Worm (Caenorhabditis elegans) whole organism, young adult: Measurements from ENCODE around the gene sri-40.
A peak's percentile ranks its signal among the peaks of the same experiment; 100 is the strongest.
"Not testable (repeated sequence)": the region's sequence is repeated elsewhere in the genome, so short reads cannot be mapped to it uniquely, and the experiment has no call there.

Source experiments
- B0019.2 ChIP-seq: fragments of 200-800 bp; sonication (Bioruptor generic); conservative IDR thresholded peaks from 2 replicates; pipeline ENCODE4 v1.3.6; 2022; ENCODE audit warnings: missing genetic modification reagents, missing genetic modification characterization, missing compliant biosample characterization
- D2030.7 ChIP-seq: fragments of 200-800 bp; sonication (Bioruptor generic); IDR thresholded peaks from 2 replicates; pipeline ENCODE4 v1.3.6; 2022; ENCODE audit warnings: missing genetic modification reagents, missing genetic modification characterization, missing compliant biosample characterization
- F55B11.4 ChIP-seq: sonication (generic microtip); optimal IDR thresholded peaks from 2 replicates; lab custom pipeline; 2016; ENCODE audit warnings: missing compliant biosample characterization, missing genetic modification characterization, borderline replicate concordance; ENCODE audit not compliant: insufficient read depth
- Y53F4B.3 ChIP-seq: fragments of 200-800 bp; sonication (Bioruptor generic); IDR thresholded peaks from 2 replicates; pipeline ENCODE4 v1.3.6; 2022; ENCODE audit warnings: missing genetic modification reagents, missing genetic modification characterization, missing compliant biosample characterization
- Y95B8A.8 ChIP-seq: fragments of 200-800 bp; sonication (Bioruptor generic); IDR thresholded peaks from 2 replicates; pipeline ENCODE4 v1.3.6; 2022; ENCODE audit warnings: missing genetic modification reagents, missing genetic modification characterization, missing compliant biosample characterization
- akir-1 ChIP-seq: fragments of 200-800 bp; sonication (Bioruptor generic); optimal IDR thresholded peaks from 2 replicates; lab custom pipeline; 2018; ENCODE audit warnings: mild to moderate bottlenecking, missing genetic modification characterization, moderate library complexity, missing compliant biosample characterization
- aptf-2 ChIP-seq: fragments of 200-800 bp; sonication (Bioruptor generic); conservative IDR thresholded peaks from 2 replicates; pipeline ENCODE4 v1.3.6; 2022; ENCODE audit warnings: missing genetic modification reagents, missing genetic modification characterization, missing compliant biosample characterization
- attf-3 ChIP-seq: fragments of 200-800 bp; sonication (Bioruptor generic); conservative IDR thresholded peaks from 2 replicates; pipeline ENCODE4 v1.3.6; 2022; ENCODE audit warnings: missing genetic modification reagents, missing genetic modification characterization, missing compliant biosample characterization
- attf-5 ChIP-seq: fragments of 200-800 bp; sonication (Bioruptor generic); optimal IDR thresholded peaks from 2 replicates; lab custom pipeline; 2018; ENCODE audit warnings: mild to moderate bottlenecking, missing genetic modification characterization, missing compliant biosample characterization
- attf-6 ChIP-seq: fragments of 200-800 bp; sonication (Bioruptor generic); IDR thresholded peaks from 2 replicates; pipeline ENCODE4 v1.3.6; 2022; ENCODE audit warnings: missing genetic modification reagents, missing genetic modification characterization, missing compliant biosample characterization
- bed-2 ChIP-seq: fragments of 200-800 bp; sonication (Bioruptor generic); IDR thresholded peaks from 2 replicates; pipeline ENCODE4 v1.3.6; 2022; ENCODE audit warnings: missing genetic modification reagents, missing genetic modification characterization, missing compliant biosample characterization
- cebp-1 ChIP-seq, 2 experiments: fragments of 200-800 bp in 1 of 2; sonication (Bioruptor generic) in 1 of 2; sonication (generic microtip) in 1 of 2; IDR thresholded peaks in 1 of 2; optimal IDR thresholded peaks in 1 of 2; 2 replicates each; pipeline versions ENCODE4 v1.3.6 to Lab custom; 2017 to 2022; ENCODE audit warnings: missing compliant biosample characterization in 2 of 2, missing genetic modification characterization in 2 of 2, mild to moderate bottlenecking in 1 of 2, missing genetic modification reagents in 1 of 2, moderate library complexity in 1 of 2
- ceh-100 ChIP-seq: fragments of 200-800 bp; sonication (Bioruptor generic); IDR thresholded peaks from 2 replicates; pipeline ENCODE4 v1.3.6; 2022; ENCODE audit warnings: missing genetic modification reagents, missing genetic modification characterization, missing compliant biosample characterization
- ceh-91 ChIP-seq: fragments of 200-800 bp; sonication (Bioruptor generic); IDR thresholded peaks from 2 replicates; pipeline ENCODE4 v1.3.6; 2022; ENCODE audit warnings: missing genetic modification reagents, missing genetic modification characterization, missing compliant biosample characterization
- gei-17 ChIP-seq: fragments of 200-800 bp; sonication (Bioruptor generic); optimal IDR thresholded peaks from 2 replicates; lab custom pipeline; 2018; ENCODE audit warnings: mild to moderate bottlenecking, missing genetic modification characterization, missing compliant biosample characterization
- hmg-1.2 ChIP-seq: fragments of 200-800 bp; sonication (Bioruptor generic); IDR thresholded peaks from 2 replicates; pipeline ENCODE4 v1.3.6; 2022; ENCODE audit warnings: missing genetic modification reagents, missing genetic modification characterization, missing compliant biosample characterization
- let-607 ChIP-seq, 2 experiments: fragments of 200-800 bp in 1 of 2; sonication (Bioruptor generic) in 1 of 2; sonication (generic microtip) in 1 of 2; optimal IDR thresholded peaks; 2 replicates each; lab custom pipeline; 2016 to 2018; ENCODE audit warnings: mild to moderate bottlenecking in 2 of 2, missing compliant biosample characterization in 2 of 2, missing genetic modification characterization in 2 of 2, moderate library complexity in 2 of 2, missing genotype in 1 of 2
- madf-6 ChIP-seq: fragments of 200-800 bp; sonication (Bioruptor generic); IDR thresholded peaks from 2 replicates; pipeline ENCODE4 v1.3.6; 2022; ENCODE audit warnings: missing genetic modification reagents, missing genetic modification characterization, missing compliant biosample characterization
- madf-8 ChIP-seq: fragments of 200-800 bp; sonication (Bioruptor generic); conservative IDR thresholded peaks from 2 replicates; pipeline ENCODE4 v1.3.6; 2022; ENCODE audit warnings: missing genetic modification reagents, missing genetic modification characterization, missing compliant biosample characterization
- mel-28 ChIP-seq: sonication (generic microtip); optimal IDR thresholded peaks from 2 replicates; lab custom pipeline; 2016; ENCODE audit warnings: borderline replicate concordance, mild to moderate bottlenecking, missing genetic modification characterization, missing compliant biosample characterization
- mxl-1 ChIP-seq: sonication (generic microtip); optimal IDR thresholded peaks from 2 replicates; lab custom pipeline; 2016; ENCODE audit warnings: missing genetic modification characterization, missing compliant biosample characterization
- nfya-1 ChIP-seq: sonication (generic microtip); optimal IDR thresholded peaks from 2 replicates; lab custom pipeline; 2017; ENCODE audit warnings: antibody characterized with exemption, missing compliant biosample characterization, missing genetic modification characterization, borderline replicate concordance; ENCODE audit not compliant: insufficient read depth
- nfya-2 ChIP-seq: fragments of 200-800 bp; sonication (Bioruptor generic); IDR thresholded peaks from 2 replicates; pipeline ENCODE4 v1.3.6; 2022; ENCODE audit warnings: missing genetic modification reagents, missing genetic modification characterization, missing compliant biosample characterization
- nfyb-1 ChIP-seq: fragments of 200-800 bp; sonication (Bioruptor generic); IDR thresholded peaks from 2 replicates; pipeline ENCODE4 v1.3.6; 2022; ENCODE audit warnings: missing genetic modification reagents, missing genetic modification characterization, missing compliant biosample characterization
- nhr-179 ChIP-seq: sonication (generic microtip); optimal IDR thresholded peaks from 2 replicates; lab custom pipeline; 2016; ENCODE audit warnings: mild to moderate bottlenecking, missing genetic modification characterization, missing compliant biosample characterization
- sdz-38 ChIP-seq: sonication (generic microtip); optimal IDR thresholded peaks from 2 replicates; lab custom pipeline; 2016; ENCODE audit warnings: missing genotype, missing genetic modification characterization, missing compliant biosample characterization
- snpc-1.1 ChIP-seq: sonication (generic microtip); optimal IDR thresholded peaks from 2 replicates; lab custom pipeline; 2017; ENCODE audit warnings: missing genetic modification characterization, mild to moderate bottlenecking, missing compliant biosample characterization, antibody characterized with exemption, moderate library complexity, missing genotype, missing genetic modification reagents; ENCODE audit not compliant: insufficient read depth
- sptf-2 ChIP-seq: fragments of 200-800 bp; sonication (Bioruptor generic); optimal IDR thresholded peaks from 2 replicates; lab custom pipeline; 2018; ENCODE audit warnings: mild to moderate bottlenecking, missing genetic modification characterization, missing compliant biosample characterization
- unc-62 ChIP-seq: fragments of 150-350 bp; optimal IDR thresholded peaks from 2 replicates; lab custom pipeline; 2014; ENCODE audit warnings: missing biosample characterization, missing genetic modification reagents, missing genetic modification characterization
- xnd-1 ChIP-seq: sonication (generic microtip); optimal IDR thresholded peaks from 2 replicates; lab custom pipeline; 2016; ENCODE audit warnings: missing genotype, missing genetic modification reagents, missing genetic modification characterization, missing compliant biosample characterization
- ztf-25 ChIP-seq: fragments of 200-800 bp; sonication (Bioruptor generic); IDR thresholded peaks from 2 replicates; pipeline ENCODE4 v1.3.6; 2022; ENCODE audit warnings: missing genetic modification reagents, missing genetic modification characterization, missing compliant biosample characterization
- ztf-3 ChIP-seq: fragments of 200-800 bp; sonication (Bioruptor generic); optimal IDR thresholded peaks from 2 replicates; lab custom pipeline; 2018; ENCODE audit warnings: mild to moderate bottlenecking, missing genetic modification characterization, missing compliant biosample characterization

Gene sri-40

DNA sequence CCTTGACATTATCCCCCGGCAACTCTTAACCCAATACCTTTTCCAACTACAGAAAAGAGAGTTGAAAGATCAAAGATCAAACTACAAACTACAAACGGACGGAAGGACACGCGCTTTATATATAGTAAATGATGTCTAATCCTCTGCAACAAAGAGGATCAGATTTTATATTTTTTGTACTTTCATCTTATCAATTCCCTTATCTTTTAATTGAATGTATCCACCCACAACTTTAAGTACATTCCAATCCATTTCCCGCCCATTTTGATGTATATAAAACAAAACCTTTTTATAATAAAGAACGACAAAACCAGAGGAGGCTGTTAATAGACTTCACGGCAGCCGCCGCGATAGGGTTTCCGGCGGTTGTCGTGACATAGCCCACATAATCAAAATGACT, at the start of gene sri-40:
sri-40 (plus strand) TSS at position 301 of the 400 bp plus-strand sequence.
- TF ChIP-seq F55B11.4 (tag; lab: Kevin White, UChicago); ceh-91 (GFP tag; lab: Robert Waterston, UW); Y95B8A.8 (GFP tag; lab: Robert Waterston, UW): not testable (repeated sequence)

DNA sequence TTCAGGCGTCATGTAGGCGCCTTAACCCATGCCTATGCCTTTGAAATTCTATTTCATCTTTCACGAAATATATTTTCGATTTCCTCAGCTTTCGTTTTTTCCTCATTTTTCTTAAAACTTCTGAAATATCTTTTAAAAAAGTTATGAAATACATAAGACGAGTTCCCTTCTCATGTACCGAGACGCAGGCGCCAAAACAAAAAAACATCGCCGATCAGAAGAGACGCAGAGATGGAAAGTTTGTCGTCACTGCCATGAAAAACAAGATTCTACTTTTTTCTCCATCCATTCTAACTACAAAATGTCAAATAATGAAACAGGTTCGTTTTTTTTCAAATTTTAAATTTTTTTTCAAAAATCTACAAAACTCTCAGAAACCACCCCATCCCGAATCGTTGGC, 48.8 kb upstream of the sri-40 start, which contains the start of gene chil-24:
chil-24 (plus strand) TSS at position 156 of the 400 bp plus-strand sequence.
- TF ChIP-seq nfya-2, result no peak
- no peak for TF ChIP-seq cebp-1 (GFP tag; IDR thresholded peaks at IDR 0.05; lab: Robert Waterston, UW)
- peak; percentile 78 for TF ChIP-seq cebp-1 (tag; optimal IDR thresholded peaks at IDR 0.05; lab: Kevin White, UChicago)
- TF ChIP-seq mel-28 (tag; lab: Kevin White, UChicago), result no peak
- peak; percentile 96 for TF ChIP-seq hmg-1.2 (GFP tag; lab: Robert Waterston, UW)
- peak; percentile 35 for TF ChIP-seq attf-5 (GFP tag; lab: Kevin White, UChicago)

DNA sequence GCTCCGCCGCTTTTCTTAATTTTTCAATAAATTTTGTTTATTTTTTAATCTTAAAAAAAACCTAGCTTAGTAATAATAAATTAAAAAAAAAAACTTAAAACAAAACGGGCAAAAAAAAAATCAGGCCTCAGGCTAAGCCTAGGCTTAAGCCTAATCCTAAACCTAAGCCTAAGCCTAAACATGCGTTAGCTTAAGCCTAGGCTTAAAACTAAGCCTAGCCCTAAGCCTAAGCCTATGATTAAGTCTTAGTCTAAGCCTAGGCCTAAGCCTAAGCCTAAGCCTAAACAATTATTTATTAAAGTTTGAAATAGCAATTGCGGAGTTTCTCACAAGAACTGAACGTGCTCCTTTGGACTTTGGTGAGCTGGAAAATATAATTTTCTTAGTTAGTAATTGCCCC, 42.5 kb upstream of the sri-40 start:
- TF ChIP-seq D2030.7 (GFP tag; lab: Robert Waterston, UW) (no peak), snpc-1.1 (tag; lab: Kevin White, UChicago) (no peak), unc-62 (GFP tag; lab: Kevin White, UChicago) (no peak), bed-2 (GFP tag; lab: Robert Waterston, UW) (no peak), gei-17 (GFP tag; lab: Kevin White, UChicago) (no peak), madf-6 (no peak), B0019.2 (GFP tag; lab: Robert Waterston, UW) (no peak), attf-6 (GFP tag; lab: Robert Waterston, UW) (no peak), attf-3 (GFP tag; lab: Robert Waterston, UW) (no peak), nfyb-1 (GFP tag; lab: Robert Waterston, UW) (no peak), mel-28 (tag; lab: Kevin White, UChicago) (no peak), sdz-38 (no peak), Y53F4B.3 (GFP tag; lab: Robert Waterston, UW) (no peak), ztf-25 (GFP tag; lab: Robert Waterston, UW) (no peak), aptf-2 (no peak), sptf-2 (GFP tag; lab: Kevin White, UChicago) (no peak), mxl-1 (tag; lab: Kevin White, UChicago) (no peak), nhr-179 (tag; lab: Kevin White, UChicago) (no peak), let-607 (tag; optimal IDR thresholded peaks at IDR 0.05; lab: Kevin White, UChicago) (no peak), madf-8 (GFP tag; lab: Robert Waterston, UW) (no peak)

DNA sequence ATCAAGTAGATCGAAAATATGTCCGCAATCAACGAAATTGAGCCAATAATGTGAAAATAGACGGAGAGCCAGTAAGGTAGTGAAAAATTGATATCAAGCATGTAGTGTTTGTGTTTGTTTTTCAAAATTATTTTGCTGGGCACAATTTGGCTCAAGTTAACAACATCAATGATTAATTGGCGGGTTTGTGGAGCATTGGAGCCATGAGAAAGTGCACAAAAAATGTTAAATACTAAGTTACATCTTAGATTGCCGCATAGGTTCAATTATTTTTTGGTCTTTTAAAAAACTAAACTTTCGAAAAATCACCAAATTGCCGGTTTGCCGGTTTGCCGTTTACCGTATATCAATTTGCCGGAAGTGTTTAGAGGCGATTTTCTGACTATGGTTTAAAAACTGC, 40.0 kb upstream of the sri-40 start, which contains the start of gene sri-54:
sri-54 (minus strand) TSS at position 101 of the 400 bp plus-strand sequence.
- no peak for TF ChIP-seq xnd-1 (tag; lab: Kevin White, UChicago)
- TF ChIP-seq nfya-1 (tag; lab: Kevin White, UChicago), result no peak

DNA sequence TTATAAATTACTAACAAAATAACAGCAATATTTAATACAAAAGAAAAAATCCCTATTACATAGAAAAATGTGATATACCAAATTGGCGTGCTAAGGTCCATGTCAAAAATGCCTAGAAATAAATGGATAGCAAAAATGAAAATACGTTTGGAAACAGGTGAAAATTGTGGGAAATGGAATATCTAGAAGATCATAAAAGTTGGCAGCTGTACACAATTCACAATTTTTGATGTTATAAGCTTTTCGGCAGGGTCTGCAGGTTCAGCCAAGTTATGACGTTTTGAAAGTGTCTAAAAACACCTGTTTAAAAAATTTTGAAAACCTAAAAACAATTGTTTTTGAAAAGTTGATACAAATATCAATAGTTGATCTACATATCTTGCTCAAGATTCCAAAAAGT, 34.9 kb upstream of the sri-40 start, which contains the start of gene sri-42:
sri-42 (minus strand) TSS at position 101 of the 400 bp plus-strand sequence.
- TF ChIP-seq ceh-100; akir-1 (GFP tag; lab: Kevin White, UChicago); ztf-3: not testable (repeated sequence)
